Fruit fly (Drosophila melanogaster) S2 (cell line): Measurements from ENCODE around the gene CG32532.
A peak's percentile ranks its signal among the peaks of the same experiment; 100 is the strongest.

Experiments used
- CG8478 ChIP-seq: fragments of >200 bp; optimal IDR thresholded peaks from 2 replicates; lab custom pipeline; 2018
- CTCF ChIP-seq, 2 experiments: fragments of >200 bp; optimal IDR thresholded peaks; 2 replicates each; lab custom pipeline; 2018

CG32532 gene

DNA sequence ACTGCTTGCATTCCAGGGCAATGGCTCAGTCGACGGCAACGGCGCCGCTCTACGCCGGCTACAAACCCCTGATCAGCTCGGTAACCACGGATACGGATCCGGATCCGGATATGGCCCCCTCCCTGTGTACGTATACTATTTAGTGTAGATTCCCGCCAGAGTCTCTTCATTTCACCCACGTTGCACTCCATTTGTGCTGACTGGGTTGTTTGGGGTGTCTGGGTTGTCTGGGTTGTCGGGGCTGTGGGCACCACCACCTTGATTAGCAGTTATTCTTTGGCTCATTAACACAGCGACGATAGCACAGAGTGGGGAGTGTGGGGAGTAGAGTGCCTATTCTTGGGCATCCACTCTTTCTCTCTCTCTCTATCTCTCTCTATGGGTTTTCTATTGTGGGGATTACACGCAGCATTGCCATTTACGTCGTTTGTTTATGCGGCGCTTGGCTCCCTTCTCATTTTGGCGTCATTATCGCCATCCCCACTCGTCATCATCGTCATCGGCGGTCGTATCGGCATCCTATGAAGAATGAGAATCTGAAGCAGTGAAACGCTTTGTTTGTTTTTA, 48.4 kb downstream of the CG32532 start:
- TF ChIP-seq CG8478 (lab: Kevin White, UChicago), result no peak
- no peak for TF ChIP-seq CTCF (optimal IDR thresholded peaks at IDR 0.05; lab: Kevin White, UChicago)

DNA sequence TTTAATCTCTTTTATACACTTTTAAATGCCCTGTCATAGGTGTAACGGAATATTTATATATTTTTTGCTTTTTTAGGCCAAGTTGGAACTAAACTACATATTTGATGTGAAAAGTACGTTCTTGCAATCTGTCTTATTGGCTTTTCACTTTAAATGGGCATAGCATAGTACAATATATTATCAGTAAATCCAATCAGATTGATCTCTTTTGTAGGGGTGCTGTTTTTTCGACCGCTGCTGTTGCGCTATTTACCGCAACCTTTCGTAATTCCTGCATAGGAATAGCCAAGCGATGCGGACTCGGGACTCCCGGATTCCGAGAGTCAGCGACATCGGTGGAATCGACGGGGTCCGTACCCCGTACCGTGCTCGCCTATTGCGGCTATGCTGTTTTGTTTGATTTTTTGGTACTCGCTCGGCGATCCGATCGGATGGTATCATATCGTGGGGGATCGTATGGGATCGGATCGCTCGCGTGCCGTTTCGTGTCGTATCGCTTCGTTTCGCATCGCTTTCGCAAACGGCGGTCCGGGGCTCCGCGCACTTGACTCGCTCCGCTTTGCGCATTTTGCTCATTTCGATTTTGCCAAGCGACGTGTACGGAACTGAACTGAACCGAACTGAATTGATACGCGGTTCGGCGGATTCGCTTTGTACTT, 49.4 kb downstream of the CG32532 start:
- TF ChIP-seq CTCF (optimal IDR thresholded peaks at IDR 0.05; lab: Kevin White, UChicago) (no peak), CG8478 (lab: Kevin White, UChicago) (no peak)

DNA sequence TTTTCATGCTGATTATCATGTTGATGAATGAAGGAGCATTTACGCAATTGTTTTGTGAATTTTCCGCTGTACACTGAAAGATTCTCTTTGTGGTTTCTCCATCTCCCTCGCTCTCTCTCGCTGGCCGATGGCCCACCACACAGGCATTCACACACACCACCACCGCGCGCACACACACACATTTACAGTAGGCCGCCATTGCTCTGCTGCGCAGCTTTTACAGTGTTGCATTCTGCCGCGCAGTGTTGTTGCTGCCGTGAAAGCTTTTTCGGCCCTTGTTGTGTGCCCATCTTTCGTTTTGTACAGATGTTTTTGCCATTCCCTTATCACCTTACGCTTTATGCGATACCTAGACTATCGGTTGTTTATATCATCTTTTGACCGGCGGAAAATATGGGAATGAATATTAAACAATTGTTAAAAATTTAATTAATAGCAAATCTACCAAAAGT, 50.4 kb downstream of the CG32532 start:
- TF ChIP-seq CTCF (optimal IDR thresholded peaks at IDR 0.05; lab: Kevin White, UChicago) (no peak), CG8478 (lab: Kevin White, UChicago) (no peak)

DNA sequence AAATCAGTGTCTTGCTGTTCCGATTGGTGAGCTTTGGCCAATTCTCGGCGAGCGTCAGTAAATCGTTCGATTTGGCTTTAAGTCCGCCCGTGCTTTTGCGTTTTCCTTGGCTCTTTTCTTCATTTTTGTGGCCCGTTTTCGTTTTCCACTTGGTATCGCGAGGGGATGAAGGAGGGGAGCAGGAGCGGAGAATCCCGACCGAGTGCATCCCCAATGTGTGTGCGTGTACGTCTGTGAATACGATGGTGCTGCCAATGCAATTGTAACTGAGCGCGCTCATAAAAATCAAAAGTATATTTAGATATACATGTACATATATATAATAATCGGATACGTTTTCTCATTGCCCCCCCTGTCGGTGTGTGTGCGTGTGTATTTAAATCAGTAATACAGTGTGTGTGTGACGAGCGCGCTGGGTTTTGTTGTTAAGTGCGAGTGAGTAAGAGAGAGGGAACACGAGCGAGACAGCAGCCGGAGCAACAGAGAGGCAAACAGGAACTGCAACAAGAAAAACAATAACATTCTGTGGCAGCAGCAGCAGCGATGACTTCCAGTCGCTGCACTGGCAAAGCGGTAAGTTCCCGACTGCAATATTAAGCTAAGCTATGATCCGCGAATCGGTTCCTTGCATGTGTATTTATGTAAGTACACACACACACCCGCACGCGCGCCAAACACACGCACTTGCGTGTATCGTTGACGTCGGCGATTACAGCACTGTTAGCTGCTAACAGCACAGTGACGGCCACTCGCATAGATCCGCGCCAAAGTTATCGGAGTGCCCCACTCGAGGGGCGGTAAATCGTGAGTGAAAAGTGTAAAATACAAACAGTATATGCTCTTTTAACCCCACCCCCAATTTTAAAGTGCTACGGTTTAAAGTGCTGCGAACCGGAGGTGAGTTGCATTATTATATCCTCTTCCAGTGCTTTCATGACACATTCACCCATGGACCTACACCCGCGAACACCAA, 51.4 kb downstream of the CG32532 start:
- TF ChIP-seq CTCF (optimal IDR thresholded peaks at IDR 0.05; lab: Kevin White, UChicago) (no peak), CG8478 (lab: Kevin White, UChicago) (no peak)

DNA sequence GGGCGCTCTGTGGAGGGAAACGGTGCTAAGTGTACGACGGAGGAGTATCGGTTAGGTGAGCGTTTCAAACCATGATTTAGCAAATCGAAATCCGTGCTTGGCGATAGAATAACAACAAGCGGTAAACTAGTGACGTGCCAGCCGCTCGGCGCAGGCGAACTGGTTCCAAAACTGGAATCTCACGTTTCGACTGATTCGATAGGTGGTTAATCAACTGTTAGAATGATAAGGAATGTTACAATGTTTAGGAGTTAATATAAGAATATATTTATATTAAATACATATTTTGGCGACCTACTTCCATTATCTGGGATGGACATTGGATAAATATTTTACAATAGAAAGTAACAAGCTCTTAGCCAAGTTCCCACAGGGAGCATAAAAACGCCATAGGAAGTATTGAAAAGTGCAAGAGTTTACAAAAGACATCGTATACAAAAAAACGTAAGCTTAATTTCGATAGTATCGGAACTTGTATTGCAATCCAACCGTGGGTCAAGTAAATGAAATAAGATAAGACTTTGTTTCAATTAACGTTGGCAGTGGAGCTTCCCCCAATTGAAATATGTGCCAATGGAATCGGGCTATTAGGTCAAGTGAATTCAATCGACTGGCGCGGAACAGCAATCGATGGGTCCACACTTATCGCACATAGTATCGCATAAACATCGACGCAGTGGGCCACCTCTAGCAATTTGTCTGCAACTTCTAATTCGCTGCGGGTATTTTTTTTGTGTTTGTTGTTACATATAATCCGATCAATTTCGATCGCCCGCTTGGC, 52.3 kb downstream of the CG32532 start, which contains the start of the genes ksh, CG14200 and Pfrx:
Gene ksh, minus strand, starts transcription at position 163 of the 781 bp plus-strand sequence.
Gene CG14200, plus strand, starts transcription at position 676 of the 781 bp plus-strand sequence.
Gene Pfrx, plus strand, starts transcription at position 676 of the 781 bp plus-strand sequence.
- TF ChIP-seq CG8478 (lab: Kevin White, UChicago), result no peak
- TF ChIP-seq CTCF (optimal IDR thresholded peaks at IDR 0.05; lab: Kevin White, UChicago), result peak in 1 of 2 experiments; percentile 12

DNA sequence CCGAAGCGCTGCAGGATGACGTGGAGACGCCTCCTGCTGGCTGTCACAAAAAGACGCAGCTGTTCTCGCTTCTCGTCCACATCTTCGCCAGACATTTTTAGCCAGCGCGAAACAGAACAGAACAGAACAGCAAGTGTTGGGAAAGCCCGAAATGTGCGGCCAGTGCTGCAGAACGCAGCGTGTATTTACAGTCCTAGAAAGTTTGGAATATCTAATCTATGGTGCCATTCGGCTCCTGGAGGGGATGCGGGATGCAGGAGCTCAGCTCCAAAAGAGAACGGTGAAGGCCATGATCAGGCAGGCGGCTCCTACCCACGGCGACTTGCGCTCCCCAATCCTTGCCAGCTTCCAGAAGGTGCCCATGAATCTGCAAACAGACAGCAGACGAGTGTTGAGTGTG, 53.0 kb downstream of the CG32532 start, which contains the start of gene CG12204:
Gene CG12204, minus strand, starts transcription at position 117 of the 400 bp plus-strand sequence.
- TF ChIP-seq CG8478 (lab: Kevin White, UChicago) (no peak), CTCF (optimal IDR thresholded peaks at IDR 0.05; lab: Kevin White, UChicago) (no peak)

DNA sequence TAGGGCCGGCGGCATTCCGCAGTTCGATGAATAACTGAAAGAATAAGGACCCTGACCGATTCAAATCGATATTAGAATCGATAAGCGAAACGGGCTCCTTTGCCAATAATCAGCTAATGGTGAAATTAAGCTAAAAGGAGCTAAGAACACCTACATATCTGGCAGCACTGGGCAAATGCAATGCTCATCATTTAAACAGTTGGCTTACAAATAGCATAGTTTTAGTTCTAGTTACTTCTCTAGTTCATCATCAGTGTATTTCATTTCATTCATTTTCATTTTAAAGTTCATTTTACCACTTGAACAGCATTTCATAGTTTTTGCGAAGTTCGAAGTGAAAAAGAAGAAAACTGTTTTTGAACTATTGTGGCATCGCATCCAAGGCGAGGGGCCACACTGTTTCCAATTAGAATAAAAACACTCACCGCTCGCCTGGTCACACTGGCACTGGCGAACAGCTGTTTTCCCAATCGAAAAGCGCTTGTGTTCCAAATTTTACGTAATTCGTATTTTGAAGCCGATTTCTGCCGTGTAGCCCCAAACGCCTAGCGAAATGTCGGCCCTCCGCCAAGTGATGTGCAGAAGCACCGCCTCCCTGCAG, 55.2 kb downstream of the CG32532 start, which contains the start of the genes pcm and ND-18:
Gene pcm, minus strand, starts transcription at position 28 of the 601 bp plus-strand sequence.
Gene ND-18, plus strand, starts transcription at position 438 of the 601 bp plus-strand sequence.
- TF ChIP-seq CTCF (optimal IDR thresholded peaks at IDR 0.05; lab: Kevin White, UChicago) (no peak), CG8478 (lab: Kevin White, UChicago) (no peak)

DNA sequence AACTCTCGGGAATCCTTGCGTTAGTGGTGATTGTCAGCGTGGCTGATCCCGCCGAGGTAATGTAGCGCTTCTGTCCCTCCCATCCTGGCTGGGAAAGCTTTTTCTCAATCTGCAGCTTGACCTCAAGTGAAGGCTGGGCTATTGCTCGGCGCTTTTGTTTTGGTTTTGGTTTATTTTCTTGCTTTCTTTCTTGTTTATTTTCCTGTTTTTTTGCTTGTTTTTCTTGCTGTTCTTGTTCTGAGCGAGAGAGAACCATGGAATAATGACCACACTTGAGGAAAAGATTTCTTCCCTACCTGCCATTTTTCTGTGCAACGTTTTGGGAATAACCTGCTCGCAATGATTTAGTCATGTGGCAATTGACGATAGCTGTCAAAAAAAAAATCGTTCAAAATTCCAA, 62.2 kb downstream of the CG32532 start:
- no peak for TF ChIP-seq CG8478 (lab: Kevin White, UChicago)
- TF ChIP-seq CTCF (optimal IDR thresholded peaks at IDR 0.05; lab: Kevin White, UChicago), result no peak
